Worm (Caenorhabditis elegans) whole organism, young adult: ENCODE data around the gene his-64.
A peak's percentile ranks its signal among the peaks of the same experiment; 100 is the strongest.

Source experiments
- B0019.2 ChIP-seq: fragments of 200-800 bp; sonication (Bioruptor generic); conservative IDR thresholded peaks from 2 replicates; pipeline ENCODE4 v1.3.6; 2022; ENCODE audit warnings: missing genetic modification reagents, missing genetic modification characterization, missing compliant biosample characterization
- F10E7.11 ChIP-seq: sonication (generic microtip); optimal IDR thresholded peaks from 2 replicates; lab custom pipeline; 2017; ENCODE audit warnings: mild to moderate bottlenecking, missing genetic modification characterization, moderate library complexity, missing compliant biosample characterization
- F33H1.4 ChIP-seq: fragments of 200-800 bp; sonication (Bioruptor generic); IDR thresholded peaks from 2 replicates; pipeline ENCODE4 v1.3.6; 2022; ENCODE audit warnings: missing genetic modification reagents, missing genetic modification characterization, missing compliant biosample characterization
- F49E8.2 ChIP-seq: sonication (generic microtip); optimal IDR thresholded peaks from 3 replicates; lab custom pipeline; 2017; ENCODE audit warnings: missing genetic modification characterization, mild to moderate bottlenecking, missing compliant biosample characterization, antibody characterized with exemption, moderate library complexity; ENCODE audit not compliant: insufficient read depth
- F52B5.7 ChIP-seq: sonication (generic microtip); optimal IDR thresholded peaks from 2 replicates; lab custom pipeline; 2016; ENCODE audit warnings: mild to moderate bottlenecking, missing genetic modification characterization, missing compliant biosample characterization
- F55B11.4 ChIP-seq: sonication (generic microtip); optimal IDR thresholded peaks from 2 replicates; lab custom pipeline; 2016; ENCODE audit warnings: missing compliant biosample characterization, missing genetic modification characterization, borderline replicate concordance; ENCODE audit not compliant: insufficient read depth
- F57C9.4 ChIP-seq: sonication (generic microtip); optimal IDR thresholded peaks from 2 replicates; lab custom pipeline; 2017; ENCODE audit warnings: mild to moderate bottlenecking, missing genetic modification characterization, missing compliant biosample characterization
- Y53F4B.3 ChIP-seq: fragments of 200-800 bp; sonication (Bioruptor generic); IDR thresholded peaks from 2 replicates; pipeline ENCODE4 v1.3.6; 2022; ENCODE audit warnings: missing genetic modification reagents, missing genetic modification characterization, missing compliant biosample characterization
- Y53G8AR.9 ChIP-seq: fragments of 200-800 bp; sonication (Bioruptor generic); conservative IDR thresholded peaks from 2 replicates; pipeline ENCODE4 v1.3.6; 2022; ENCODE audit warnings: missing genetic modification reagents, missing genetic modification characterization, missing compliant biosample characterization
- aptf-2 ChIP-seq: fragments of 200-800 bp; sonication (Bioruptor generic); conservative IDR thresholded peaks from 2 replicates; pipeline ENCODE4 v1.3.6; 2022; ENCODE audit warnings: missing genetic modification reagents, missing genetic modification characterization, missing compliant biosample characterization
- atf-7 ChIP-seq: sonication (generic microtip); optimal IDR thresholded peaks from 2 replicates; lab custom pipeline; 2017; ENCODE audit warnings: mild to moderate bottlenecking, missing genetic modification characterization, missing compliant biosample characterization
- attf-3 ChIP-seq: fragments of 200-800 bp; sonication (Bioruptor generic); conservative IDR thresholded peaks from 2 replicates; pipeline ENCODE4 v1.3.6; 2022; ENCODE audit warnings: missing genetic modification reagents, missing genetic modification characterization, missing compliant biosample characterization
- attf-5 ChIP-seq: fragments of 200-800 bp; sonication (Bioruptor generic); optimal IDR thresholded peaks from 2 replicates; lab custom pipeline; 2018; ENCODE audit warnings: mild to moderate bottlenecking, missing genetic modification characterization, missing compliant biosample characterization
- cebp-1 ChIP-seq, 2 experiments: fragments of 200-800 bp in 1 of 2; sonication (Bioruptor generic) in 1 of 2; sonication (generic microtip) in 1 of 2; IDR thresholded peaks in 1 of 2; optimal IDR thresholded peaks in 1 of 2; 2 replicates each; pipeline versions ENCODE4 v1.3.6 to Lab custom; 2017 to 2022; ENCODE audit warnings: missing compliant biosample characterization in 2 of 2, missing genetic modification characterization in 2 of 2, mild to moderate bottlenecking in 1 of 2, missing genetic modification reagents in 1 of 2, moderate library complexity in 1 of 2
- ceh-27 ChIP-seq: fragments of 200-800 bp; sonication (Bioruptor generic); optimal IDR thresholded peaks from 2 replicates; lab custom pipeline; 2018; ENCODE audit warnings: mild to moderate bottlenecking, missing genetic modification characterization, moderate library complexity, missing compliant biosample characterization
- ceh-91 ChIP-seq: fragments of 200-800 bp; sonication (Bioruptor generic); IDR thresholded peaks from 2 replicates; pipeline ENCODE4 v1.3.6; 2022; ENCODE audit warnings: missing genetic modification reagents, missing genetic modification characterization, missing compliant biosample characterization
- dox-1 ChIP-seq: fragments of 200-800 bp; sonication (Bioruptor generic); IDR thresholded peaks from 2 replicates; pipeline ENCODE4 v1.3.6; 2022; ENCODE audit warnings: missing genetic modification reagents, missing genetic modification characterization, missing compliant biosample characterization
- dpl-1 ChIP-seq: fragments of 150-350 bp; optimal IDR thresholded peaks from 2 replicates; lab custom pipeline; 2014; ENCODE audit warnings: missing biosample characterization, missing genetic modification reagents, missing genetic modification characterization
- ekl-4 ChIP-seq: fragments of 200-800 bp; sonication (Bioruptor generic); IDR thresholded peaks from 2 replicates; pipeline ENCODE4 v1.3.6; 2022; ENCODE audit warnings: missing genetic modification reagents, missing genetic modification characterization, missing compliant biosample characterization
- gei-17 ChIP-seq: fragments of 200-800 bp; sonication (Bioruptor generic); optimal IDR thresholded peaks from 2 replicates; lab custom pipeline; 2018; ENCODE audit warnings: mild to moderate bottlenecking, missing genetic modification characterization, missing compliant biosample characterization
- lag-1 ChIP-seq: fragments of 200-800 bp; sonication (Bioruptor generic); IDR thresholded peaks from 2 replicates; pipeline ENCODE4 v1.3.6; 2022; ENCODE audit warnings: missing genetic modification reagents, missing genetic modification characterization, missing compliant biosample characterization
- lin-35 ChIP-seq, 3 experiments: fragments of 150-350 bp in 2 of 3; sonication (generic microtip) in 1 of 3; optimal IDR thresholded peaks; 2 replicates each; lab custom pipeline; 2014 to 2018; ENCODE audit warnings: missing biosample characterization in 3 of 3, missing genetic modification characterization in 3 of 3, missing genetic modification reagents in 3 of 3
- lin-40 ChIP-seq: sonication (generic microtip); optimal IDR thresholded peaks from 2 replicates; lab custom pipeline; 2016; ENCODE audit warnings: missing genetic modification characterization, mild to moderate bottlenecking, missing compliant biosample characterization, missing genotype, missing genetic modification reagents
- lin-54 ChIP-seq: fragments of 200-800 bp; sonication (Bioruptor generic); optimal IDR thresholded peaks from 2 replicates; lab custom pipeline; 2018; ENCODE audit warnings: mild to moderate bottlenecking, missing genetic modification characterization, missing compliant biosample characterization
- lir-1 ChIP-seq: fragments of 200-800 bp; sonication (Bioruptor generic); conservative IDR thresholded peaks from 2 replicates; pipeline ENCODE4 v1.3.6; 2022; ENCODE audit warnings: missing genetic modification reagents, missing genetic modification characterization, missing compliant biosample characterization
- lsl-1 ChIP-seq: fragments of 200-800 bp; sonication (Bioruptor generic); optimal IDR thresholded peaks from 2 replicates; lab custom pipeline; 2018; ENCODE audit warnings: mild to moderate bottlenecking, missing genetic modification characterization, moderate library complexity, missing compliant biosample characterization
- madf-8 ChIP-seq: fragments of 200-800 bp; sonication (Bioruptor generic); conservative IDR thresholded peaks from 2 replicates; pipeline ENCODE4 v1.3.6; 2022; ENCODE audit warnings: missing genetic modification reagents, missing genetic modification characterization, missing compliant biosample characterization
- mcd-1 ChIP-seq: fragments of 200-800 bp; sonication (Bioruptor generic); IDR thresholded peaks from 2 replicates; pipeline ENCODE4 v1.3.6; 2022; ENCODE audit warnings: missing genetic modification reagents, missing genetic modification characterization, missing compliant biosample characterization
- nfya-1 ChIP-seq: sonication (generic microtip); optimal IDR thresholded peaks from 2 replicates; lab custom pipeline; 2017; ENCODE audit warnings: antibody characterized with exemption, missing compliant biosample characterization, missing genetic modification characterization, borderline replicate concordance; ENCODE audit not compliant: insufficient read depth
- pbrm-1 ChIP-seq: fragments of 200-800 bp; sonication (Bioruptor generic); IDR thresholded peaks from 2 replicates; pipeline ENCODE4 v1.3.6; 2022; ENCODE audit warnings: missing genetic modification reagents, missing genetic modification characterization, missing compliant biosample characterization
- pha-4 ChIP-seq: fragments of 150-350 bp; sonication (generic microtip); optimal IDR thresholded peaks from 2 replicates; lab custom pipeline; 2014; ENCODE audit warnings: missing biosample characterization, missing genetic modification reagents, missing genetic modification characterization
- repo-1 ChIP-seq: sonication (generic microtip); optimal IDR thresholded peaks from 2 replicates; lab custom pipeline; 2017; ENCODE audit warnings: mild to moderate bottlenecking, missing genetic modification characterization, missing compliant biosample characterization
- sdz-38 ChIP-seq: sonication (generic microtip); optimal IDR thresholded peaks from 2 replicates; lab custom pipeline; 2016; ENCODE audit warnings: missing genotype, missing genetic modification characterization, missing compliant biosample characterization
- snpc-3.4 ChIP-seq: sonication (generic microtip); optimal IDR thresholded peaks from 2 replicates; lab custom pipeline; 2017; ENCODE audit warnings: missing genetic modification characterization, mild to moderate bottlenecking, missing compliant biosample characterization, antibody characterized with exemption, moderate library complexity, missing genotype, missing genetic modification reagents
- somi-1 ChIP-seq: fragments of 200-800 bp; sonication (Bioruptor generic); optimal IDR thresholded peaks from 2 replicates; lab custom pipeline; 2018; ENCODE audit warnings: mild to moderate bottlenecking, missing genetic modification characterization, missing compliant biosample characterization
- sptf-2 ChIP-seq: fragments of 200-800 bp; sonication (Bioruptor generic); optimal IDR thresholded peaks from 2 replicates; lab custom pipeline; 2018; ENCODE audit warnings: mild to moderate bottlenecking, missing genetic modification characterization, missing compliant biosample characterization
- tbp1 ChIP-seq: fragments of 200-800 bp; sonication (Bioruptor generic); optimal IDR thresholded peaks from 2 replicates; lab custom pipeline; 2018; ENCODE audit warnings: mild to moderate bottlenecking, missing genetic modification characterization, missing compliant biosample characterization
- tbx-9 ChIP-seq: sonication (generic microtip); optimal IDR thresholded peaks from 2 replicates; lab custom pipeline; 2016; ENCODE audit warnings: borderline replicate concordance, missing genetic modification characterization, inconsistent platforms, missing compliant biosample characterization
- unc-62 ChIP-seq: fragments of 150-350 bp; optimal IDR thresholded peaks from 2 replicates; lab custom pipeline; 2014; ENCODE audit warnings: missing biosample characterization, missing genetic modification reagents, missing genetic modification characterization
- ztf-18 ChIP-seq: sonication (generic microtip); optimal IDR thresholded peaks from 2 replicates; lab custom pipeline; 2016; ENCODE audit warnings: missing genotype, mild to moderate bottlenecking, missing genetic modification characterization, missing compliant biosample characterization
- ztf-3 ChIP-seq: fragments of 200-800 bp; sonication (Bioruptor generic); optimal IDR thresholded peaks from 2 replicates; lab custom pipeline; 2018; ENCODE audit warnings: mild to moderate bottlenecking, missing genetic modification characterization, missing compliant biosample characterization
- ztf-6 ChIP-seq: fragments of 200-800 bp; sonication (Bioruptor generic); IDR thresholded peaks from 2 replicates; pipeline ENCODE4 v1.3.6; 2022; ENCODE audit warnings: missing genetic modification reagents, missing genetic modification characterization, missing compliant biosample characterization

The his-64 gene

DNA sequence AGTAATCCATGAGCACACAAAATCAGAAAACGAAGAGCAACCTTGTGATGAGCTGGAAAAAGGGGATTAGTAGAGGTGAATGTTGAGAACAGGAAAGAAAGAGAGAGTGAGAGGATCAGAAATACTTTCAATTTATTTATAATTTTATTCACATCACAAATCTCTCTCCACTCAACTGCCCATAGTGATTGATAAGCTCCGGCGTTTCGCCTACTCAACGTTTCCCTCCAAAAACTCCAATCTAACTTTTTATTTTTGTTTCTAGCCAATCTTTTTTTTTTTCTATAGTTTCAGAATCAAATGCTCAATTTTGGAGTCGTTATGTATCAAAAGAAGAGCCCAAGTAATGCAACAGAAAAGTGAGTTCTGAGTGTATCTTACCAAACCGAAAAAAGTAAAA lies 18.5 kb downstream of the his-64 start, which contains the start of gene kin-4:
TSS of gene kin-4 (plus strand) at position 301 of the 400 bp plus-strand sequence.
- TF ChIP-seq ztf-6 (GFP tag; lab: Robert Waterston, UW) (no peak), somi-1 (no peak), snpc-3.4 (tag; lab: Kevin White, UChicago) (no peak), aptf-2 (GFP tag; lab: Robert Waterston, UW) (no peak), sdz-38 (no peak), F55B11.4 (tag; lab: Kevin White, UChicago) (no peak), F33H1.4 (no peak), repo-1 (no peak), cebp-1 (GFP tag; IDR thresholded peaks at IDR 0.05; lab: Robert Waterston, UW) (no peak), cebp-1 (tag; optimal IDR thresholded peaks at IDR 0.05; lab: Kevin White, UChicago) (no peak)

DNA sequence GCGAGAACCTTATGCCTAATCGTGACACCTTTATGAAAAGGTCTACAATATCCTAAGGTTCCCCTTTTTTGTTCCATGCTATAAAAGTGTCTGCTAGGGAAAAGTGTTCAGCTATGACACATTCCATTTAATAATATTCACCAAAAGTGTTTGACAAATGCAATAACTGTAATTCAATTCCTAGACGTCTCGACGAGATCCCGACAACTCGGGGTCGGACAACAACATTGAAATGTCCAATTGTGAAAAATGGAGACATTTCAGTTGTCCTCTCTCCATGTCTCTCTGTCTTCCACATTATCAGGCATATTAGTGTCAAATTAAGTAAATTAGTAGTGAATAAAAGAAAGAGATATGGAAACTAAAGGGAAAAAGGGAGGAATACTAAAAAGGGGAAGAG lies 24.5 kb downstream of the his-64 start:
- TF ChIP-seq F52B5.7 (no peak), ztf-3 (GFP tag; lab: Kevin White, UChicago) (no peak), Y53F4B.3 (GFP tag; lab: Robert Waterston, UW) (no peak), ztf-6 (GFP tag; lab: Robert Waterston, UW) (no peak), ekl-4 (GFP tag; lab: Robert Waterston, UW) (no peak), lin-54 (GFP tag; lab: Kevin White, UChicago) (no peak), F57C9.4 (tag; lab: Kevin White, UChicago) (no peak), lag-1 (GFP tag; lab: Robert Waterston, UW) (no peak), gei-17 (GFP tag; lab: Kevin White, UChicago) (no peak), F49E8.2 (no peak), unc-62 (no peak), sptf-2 (GFP tag; lab: Kevin White, UChicago) (no peak), F10E7.11 (tag; lab: Kevin White, UChicago) (no peak), madf-8 (no peak), ztf-18 (no peak), nfya-1 (tag; lab: Kevin White, UChicago) (no peak), dox-1 (GFP tag; lab: Robert Waterston, UW) (no peak), tbp1 (GFP tag; lab: Kevin White, UChicago) (no peak), lin-40 (no peak), lin-35 (GFP tag; optimal IDR thresholded peaks at IDR 0.05; lab: Kevin White, UChicago) (no peak)

DNA sequence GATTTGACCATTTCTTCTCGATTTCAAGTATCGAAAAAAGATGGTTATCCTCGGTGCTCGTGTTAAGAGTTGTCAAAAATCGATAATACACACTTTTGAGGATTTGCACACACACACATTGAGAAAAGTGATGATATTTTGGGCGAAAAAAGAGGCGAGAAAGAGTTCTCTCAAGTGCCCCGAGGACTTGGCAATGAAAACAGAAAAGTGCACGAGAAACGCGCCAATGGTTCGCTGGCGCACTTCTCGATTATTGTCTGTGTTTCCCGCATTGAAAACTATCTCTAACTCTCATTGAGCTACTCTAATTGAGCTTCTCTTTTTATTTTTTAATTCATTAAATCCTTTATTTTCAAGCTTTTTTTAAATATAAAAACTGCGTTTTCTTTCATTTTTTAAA lies 26.8 kb downstream of the his-64 start:
- TF ChIP-seq ceh-91 (GFP tag; lab: Robert Waterston, UW), result no peak
- no peak for TF ChIP-seq F10E7.11 (tag; lab: Kevin White, UChicago)
- peak; percentile 34 for TF ChIP-seq F49E8.2
- 0 out of 2 replicates have a peak, but pooled peaks have one; percentile 35 for TF ChIP-seq B0019.2
- TF ChIP-seq dpl-1 (GFP tag; lab: Kevin White, UChicago), result peak; percentile 32
- TF ChIP-seq snpc-3.4 (tag; lab: Kevin White, UChicago), result no peak
- TF ChIP-seq attf-3, result no peak
- TF ChIP-seq Y53F4B.3 (GFP tag; lab: Robert Waterston, UW), result no peak
- no peak for TF ChIP-seq atf-7
- peak; percentile 1 for TF ChIP-seq pha-4
- TF ChIP-seq ceh-27 (GFP tag; lab: Kevin White, UChicago), result peak; percentile 65
- TF ChIP-seq lin-40, result peak; percentile 59
- no peak for TF ChIP-seq lin-35 (GFP tag; optimal IDR thresholded peaks at IDR 0.05; lab: Kevin White, UChicago)
- TF ChIP-seq pbrm-1, result peak; percentile 72; the same call in 1 of the 2 replicates
- TF ChIP-seq lir-1 (GFP tag; lab: Robert Waterston, UW), result no peak
- TF ChIP-seq nfya-1 (tag; lab: Kevin White, UChicago), result no peak
- TF ChIP-seq lsl-1 (GFP tag; lab: Kevin White, UChicago), result peak; percentile 21
- TF ChIP-seq ekl-4 (GFP tag; lab: Robert Waterston, UW), result 0 out of 2 replicates have a peak, but pooled peaks have one; percentile 44
- TF ChIP-seq ztf-18, result peak; percentile 93
- peak; percentile 43 for TF ChIP-seq lin-54 (GFP tag; lab: Kevin White, UChicago)
- TF ChIP-seq attf-5 (GFP tag; lab: Kevin White, UChicago), result peak; percentile 37
- peak; percentile 69 for TF ChIP-seq mcd-1 (GFP tag; lab: Robert Waterston, UW)
- TF ChIP-seq Y53G8AR.9 (GFP tag; lab: Robert Waterston, UW), result no peak
- no peak for TF ChIP-seq F52B5.7
- no peak for TF ChIP-seq tbx-9 (tag; lab: Kevin White, UChicago)
